Fruit fly (Drosophila melanogaster) whole organism, prepupa: Measurements from ENCODE around the gene CG44195.

Experiments
- Blimp-1 ChIP-seq: fragments of 200-800 bp; sonication (Bioruptor generic); optimal IDR thresholded peaks from 3 replicates; lab custom pipeline; 2017; ENCODE audit warnings: missing biosample characterization, missing genetic modification characterization, mild to moderate bottlenecking, moderate library complexity, missing genetic modification reagents
- CG10669 ChIP-seq: fragments of 200-800 bp; sonication (Bioruptor generic); optimal IDR thresholded peaks from 3 replicates; lab custom pipeline; 2018; ENCODE audit warnings: missing biosample characterization, mild to moderate bottlenecking, missing genetic modification characterization, moderate library complexity
- CG11294 ChIP-seq: fragments of 200-800 bp; sonication (Bioruptor generic); IDR thresholded peaks from 2 replicates; pipeline ENCODE4 v1.3.6; 2022; ENCODE audit warnings: missing biosample characterization, missing genetic modification characterization
- CG11762 ChIP-seq: fragments of 200-800 bp; sonication (Bioruptor generic); optimal IDR thresholded peaks from 3 replicates; lab custom pipeline; 2016; ENCODE audit warnings: missing biosample characterization, missing genetic modification characterization; ENCODE audit not compliant: insufficient read depth
- CG11902 ChIP-seq: fragments of 200-800 bp; sonication (Bioruptor generic); optimal IDR thresholded peaks from 3 replicates; lab custom pipeline; 2016; ENCODE audit warnings: missing biosample characterization, missing genetic modification characterization
- CG15336 ChIP-seq: fragments of 200-800 bp; sonication (Bioruptor generic); IDR thresholded peaks from 2 replicates; pipeline ENCODE4 v1.3.6; 2022; ENCODE audit warnings: missing biosample characterization, missing genetic modification characterization
- CG16779 ChIP-seq: fragments of 200-800 bp; sonication (Bioruptor generic); optimal IDR thresholded peaks from 3 replicates; lab custom pipeline; 2017; ENCODE audit warnings: missing biosample characterization, mild to moderate bottlenecking, missing genetic modification characterization
- CG3032 ChIP-seq: fragments of 200-800 bp; optimal IDR thresholded peaks from 2 replicates; lab custom pipeline; 2019; ENCODE audit warnings: missing biosample characterization, mild to moderate bottlenecking, missing genetic modification characterization, moderate library complexity
- CG31627 ChIP-seq: fragments of 200-800 bp; sonication (Bioruptor generic); optimal IDR thresholded peaks from 3 replicates; lab custom pipeline; 2016; ENCODE audit warnings: missing biosample characterization, missing genetic modification characterization
- CG32006 ChIP-seq: fragments of 200-800 bp; sonication (Bioruptor generic); optimal IDR thresholded peaks from 3 replicates; lab custom pipeline; 2017; ENCODE audit warnings: missing biosample characterization, mild to moderate bottlenecking, missing genetic modification characterization
- CG3919 ChIP-seq: fragments of 200-800 bp; sonication (Bioruptor generic); optimal IDR thresholded peaks from 3 replicates; lab custom pipeline; 2016; ENCODE audit warnings: missing biosample characterization, missing genetic modification characterization
- CG4318 ChIP-seq: fragments of 200-800 bp; sonication (Bioruptor generic); optimal IDR thresholded peaks from 3 replicates; lab custom pipeline; 2017; ENCODE audit warnings: missing biosample characterization, mild to moderate bottlenecking, missing genetic modification characterization
- CG6276 ChIP-seq: fragments of 200-800 bp; sonication (Bioruptor generic); optimal IDR thresholded peaks from 2 replicates; lab custom pipeline; 2017; ENCODE audit warnings: missing biosample characterization, mild to moderate bottlenecking, missing genetic modification characterization
- CG6792 ChIP-seq: fragments of 200-800 bp; sonication (Bioruptor generic); optimal IDR thresholded peaks from 3 replicates; lab custom pipeline; 2016; ENCODE audit warnings: missing biosample characterization, missing genetic modification characterization
- CG6854 ChIP-seq: fragments of 200-800 bp; sonication (Bioruptor generic); optimal IDR thresholded peaks from 2 replicates; lab custom pipeline; 2017; ENCODE audit warnings: missing biosample characterization, mild to moderate bottlenecking, missing genetic modification characterization
- CG8119 ChIP-seq: fragments of 200-800 bp; sonication (Bioruptor generic); IDR thresholded peaks from 3 replicates; pipeline ENCODE4 v1.3.6; 2022; ENCODE audit warnings: missing biosample characterization, missing genetic modification characterization
- CG8319 ChIP-seq: fragments of 200-800 bp; sonication (Bioruptor generic); optimal IDR thresholded peaks from 3 replicates; lab custom pipeline; 2016; ENCODE audit warnings: missing biosample characterization, missing genetic modification characterization
- CG8632 ChIP-seq: fragments of 200-800 bp; sonication (Bioruptor generic); optimal IDR thresholded peaks from 3 replicates; lab custom pipeline; 2016; ENCODE audit warnings: missing biosample characterization, missing genetic modification characterization
- CG9139 ChIP-seq: fragments of 200-800 bp; sonication (Bioruptor generic); optimal IDR thresholded peaks from 3 replicates; lab custom pipeline; 2017; ENCODE audit warnings: missing biosample characterization, mild to moderate bottlenecking, missing genetic modification characterization
- Eip75B ChIP-seq: fragments of 200-800 bp; sonication (Bioruptor generic); optimal IDR thresholded peaks from 3 replicates; lab custom pipeline; 2016; ENCODE audit warnings: missing biosample characterization, missing genetic modification characterization
- Eip78C ChIP-seq: fragments of 200-800 bp; sonication (Bioruptor generic); peaks from one replicate; lab custom pipeline; 2016; ENCODE audit warnings: missing biosample characterization, missing genetic modification characterization
- Eip93F ChIP-seq: fragments of 200-800 bp; sonication (Bioruptor generic); optimal IDR thresholded peaks from 2 replicates; lab custom pipeline; 2016; ENCODE audit warnings: missing biosample characterization, mild to moderate bottlenecking, missing genetic modification characterization
- Hr38 ChIP-seq: sonication (Bioruptor generic); optimal IDR thresholded peaks from 2 replicates; lab custom pipeline; 2016; ENCODE audit warnings: missing biosample characterization, missing genetic modification characterization
- Hr4 ChIP-seq: fragments of 200-800 bp; sonication (Bioruptor generic); optimal IDR thresholded peaks from 3 replicates; lab custom pipeline; 2016; ENCODE audit warnings: missing biosample characterization, missing genetic modification characterization
- Met ChIP-seq: fragments of 200-800 bp; sonication (Bioruptor generic); optimal IDR thresholded peaks from 3 replicates; lab custom pipeline; 2016; ENCODE audit warnings: missing biosample characterization, missing genetic modification characterization
- OdsH ChIP-seq: fragments of 200-800 bp; sonication (Bioruptor generic); optimal IDR thresholded peaks from 3 replicates; lab custom pipeline; 2016; ENCODE audit warnings: missing biosample characterization, missing genetic modification characterization
- Smox ChIP-seq: fragments of 200-800 bp; sonication (Bioruptor generic); optimal IDR thresholded peaks from 3 replicates; lab custom pipeline; 2016; ENCODE audit warnings: missing biosample characterization, missing genetic modification characterization
- Sox102F ChIP-seq: fragments of 200-800 bp; sonication (Bioruptor generic); optimal IDR thresholded peaks from 2 replicates; lab custom pipeline; 2016; ENCODE audit warnings: missing biosample characterization, mild to moderate bottlenecking, missing genetic modification characterization
- Sox15 ChIP-seq: fragments of 200-800 bp; sonication (Bioruptor generic); optimal IDR thresholded peaks from 3 replicates; lab custom pipeline; 2016; ENCODE audit warnings: missing biosample characterization, missing genetic modification characterization
- achi ChIP-seq: fragments of 200-800 bp; sonication (Bioruptor generic); optimal IDR thresholded peaks from 3 replicates; lab custom pipeline; 2016; ENCODE audit warnings: missing biosample characterization, missing genetic modification characterization
- acj6 ChIP-seq: fragments of 200-800 bp; sonication (Bioruptor generic); optimal IDR thresholded peaks from 3 replicates; lab custom pipeline; 2016; ENCODE audit warnings: missing biosample characterization, missing genetic modification characterization
- dac ChIP-seq: fragments of 200-800 bp; sonication (Bioruptor generic); optimal IDR thresholded peaks from 2 replicates; lab custom pipeline; 2017; ENCODE audit warnings: missing biosample characterization, mild to moderate bottlenecking, missing genetic modification characterization
- dsx ChIP-seq: fragments of 200-800 bp; optimal IDR thresholded peaks from 3 replicates; lab custom pipeline; 2019; ENCODE audit warnings: missing biosample characterization, mild to moderate bottlenecking, missing genetic modification characterization, moderate library complexity; ENCODE audit not compliant: poor library complexity, severe bottlenecking
- eg ChIP-seq: fragments of 200-800 bp; sonication (Bioruptor generic); IDR thresholded peaks from 3 replicates; pipeline ENCODE4 v1.3.6; 2022; ENCODE audit warnings: missing biosample characterization, missing genetic modification characterization
- esn ChIP-seq: fragments of 200-800 bp; sonication (Bioruptor generic); optimal IDR thresholded peaks from 2 replicates; lab custom pipeline; 2016; ENCODE audit warnings: missing biosample characterization, mild to moderate bottlenecking, missing genetic modification characterization, moderate library complexity
- fd85E ChIP-seq: fragments of 200-800 bp; sonication (Bioruptor generic); optimal IDR thresholded peaks from 3 replicates; lab custom pipeline; 2016; ENCODE audit warnings: missing biosample characterization, missing genetic modification characterization
- fkh ChIP-seq: fragments of 200-800 bp; sonication (Bioruptor generic); optimal IDR thresholded peaks from 3 replicates; lab custom pipeline; 2017; ENCODE audit warnings: missing biosample characterization, mild to moderate bottlenecking, missing genetic modification characterization, moderate library complexity
- lz ChIP-seq: fragments of 200-800 bp; sonication (Bioruptor generic); optimal IDR thresholded peaks from 3 replicates; lab custom pipeline; 2016; ENCODE audit warnings: missing biosample characterization, missing genetic modification characterization
- net ChIP-seq: fragments of 200-800 bp; sonication (Bioruptor generic); optimal IDR thresholded peaks from 3 replicates; lab custom pipeline; 2016; ENCODE audit warnings: missing biosample characterization, missing genetic modification characterization
- pdm3 ChIP-seq: fragments of 200-800 bp; sonication (Bioruptor generic); optimal IDR thresholded peaks from 3 replicates; lab custom pipeline; 2016; ENCODE audit warnings: missing biosample characterization, missing genetic modification characterization
- ss ChIP-seq, 2 experiments: fragments of 200-800 bp; sonication (Bioruptor generic); optimal IDR thresholded peaks; 2 replicates in 1 of 2; 3 replicates in 1 of 2; lab custom pipeline; 2017 to 2018; ENCODE audit warnings: mild to moderate bottlenecking in 2 of 2, missing biosample characterization in 2 of 2, missing genetic modification characterization in 2 of 2, moderate library complexity in 1 of 2
- svp ChIP-seq: fragments of 200-800 bp; sonication (Bioruptor generic); peaks from one replicate; lab custom pipeline; 2016; ENCODE audit warnings: missing biosample characterization, missing genetic modification characterization
- vri ChIP-seq: fragments of 200-800 bp; sonication (Bioruptor generic); optimal IDR thresholded peaks from 3 replicates; lab custom pipeline; 2016; ENCODE audit warnings: missing biosample characterization, mild to moderate bottlenecking, missing genetic modification characterization

CG44195 gene

dm6 chr3L:7632540-7633263 is 62.8 kb downstream of the CG44195 start (continued):
- no peak for TF ChIP-seq Blimp-1 (GFP tag; lab: Kevin White, UChicago)
- no peak for TF ChIP-seq fd85E (GFP tag; lab: Kevin White, UChicago)
- TF ChIP-seq Smox (GFP tag; lab: Kevin White, UChicago) = no peak
- no peak for TF ChIP-seq CG6792 (GFP tag; lab: Kevin White, UChicago)
- no peak for TF ChIP-seq lz (GFP tag; lab: Kevin White, UChicago)
- TF ChIP-seq achi (GFP tag; lab: Kevin White, UChicago) = peak; percentile 46
- peak; percentile 28 for TF ChIP-seq CG4318 (GFP tag; lab: Kevin White, UChicago)
- no peak for TF ChIP-seq Eip93F

- TF ChIP-seq ss (GFP tag; optimal IDR thresholded peaks at IDR 0.05; lab: Kevin White, UChicago) (peak in 1 of 2 experiments; percentile 82), Sox15 (no peak), CG15336 (GFP tag; lab: Robert Waterston, UW) (no peak), Eip75B (no peak), dac (GFP tag; lab: Kevin White, UChicago) (no peak), eg (GFP tag; lab: Robert Waterston, UW) (no peak), CG3032 (tag; lab: Kevin White, UChicago) (no peak), OdsH (GFP tag; lab: Kevin White, UChicago) (no peak), CG11762 (no peak), vri (GFP tag; lab: Kevin White, UChicago) (no peak), esn (no peak), CG8319 (GFP tag; lab: Kevin White, UChicago) (no peak), Hr38 (GFP tag; lab: Kevin White, UChicago) (no peak), CG11294 (GFP tag; lab: Robert Waterston, UW) (no peak), CG11902 (GFP tag; lab: Kevin White, UChicago) (no peak), Eip78C (peak; percentile 30), CG9139 (GFP tag; lab: Kevin White, UChicago) (no peak), CG10669 (GFP tag; lab: Kevin White, UChicago) (no peak), dsx (GFP tag; lab: Kevin White, UChicago) (peak; percentile 51)
Observed at dm6 chr3L:7630047-7630446, 65.4 kb downstream of the CG44195 start.

dm6 chr3L:7624561-7624960 is 70.9 kb downstream of the CG44195 start:
- TF ChIP-seq Eip78C (peak; percentile 12), net (GFP tag; lab: Kevin White, UChicago) (no peak)

dm6 chr3L:7617436-7617979 is 77.9 kb downstream of the CG44195 start:
- TF ChIP-seq fkh = no peak
- no peak for TF ChIP-seq CG16779
- no peak for TF ChIP-seq fd85E (GFP tag; lab: Kevin White, UChicago)
- no peak for TF ChIP-seq dac (GFP tag; lab: Kevin White, UChicago)
- TF ChIP-seq CG9139 (GFP tag; lab: Kevin White, UChicago) = no peak
- peak; percentile 22 for TF ChIP-seq Eip75B
- TF ChIP-seq eg (GFP tag; lab: Robert Waterston, UW) = peak; percentile 83
- TF ChIP-seq CG32006 (GFP tag; lab: Kevin White, UChicago) = no peak
- TF ChIP-seq vri (GFP tag; lab: Kevin White, UChicago) = no peak
- no peak for TF ChIP-seq CG6854 (GFP tag; lab: Kevin White, UChicago)
- no peak for TF ChIP-seq CG31627 (GFP tag; lab: Kevin White, UChicago)
- TF ChIP-seq Sox15 = no peak
- no peak for TF ChIP-seq achi (GFP tag; lab: Kevin White, UChicago)
- TF ChIP-seq CG4318 (GFP tag; lab: Kevin White, UChicago) = no peak
- peak; percentile 68 for TF ChIP-seq CG6276 (GFP tag; lab: Kevin White, UChicago)
- peak; percentile 30 for TF ChIP-seq CG3919 (GFP tag; lab: Kevin White, UChicago)
- TF ChIP-seq lz (GFP tag; lab: Kevin White, UChicago) = no peak
- TF ChIP-seq Sox102F = no peak
- no peak for TF ChIP-seq Smox (GFP tag; lab: Kevin White, UChicago)
- peak; percentile 80 for TF ChIP-seq Eip78C
- TF ChIP-seq Met (GFP tag; lab: Kevin White, UChicago) = no peak
- TF ChIP-seq CG6792 (GFP tag; lab: Kevin White, UChicago) = no peak
- TF ChIP-seq CG11902 (GFP tag; lab: Kevin White, UChicago) = no peak
- TF ChIP-seq pdm3 (GFP tag; lab: Kevin White, UChicago) = no peak
- no peak for TF ChIP-seq CG8632 (GFP tag; lab: Kevin White, UChicago)
- peak; percentile 56; the same call in 1 of the 2 replicates for TF ChIP-seq CG11294 (GFP tag; lab: Robert Waterston, UW)
- TF ChIP-seq acj6 (GFP tag; lab: Kevin White, UChicago) = no peak
- no peak for TF ChIP-seq CG8119
- no peak for TF ChIP-seq svp (GFP tag; lab: Kevin White, UChicago)
- TF ChIP-seq Hr4 (GFP tag; lab: Kevin White, UChicago) = no peak
